Worm (Caenorhabditis elegans): ENCODE data around the gene srd-36.

srd-36 gene

ce11 chrX:13328034-13328433, 33.5 kb upstream of the srd-36 start, which contains the start of gene sir-2.2:
Gene sir-2.2, plus strand, starts transcription at chrX:13328067.
- TF ChIP-seq B0310.2 (tag; optimal IDR thresholded peaks at IDR 0.05) (no peak), tra-4 (tag; optimal IDR thresholded peaks at IDR 0.05) (no peak), hnd-1 (tag; optimal IDR thresholded peaks at IDR 0.05) (no peak), ceh-36 (tag; optimal IDR thresholded peaks at IDR 0.05) (no peak), ceh-13 (GFP tag; optimal IDR thresholded peaks at IDR 0.05) (no peak), flt-1 (GFP tag; IDR thresholded peaks at IDR 0.05) (no peak), tbx-11 (GFP tag; IDR thresholded peaks at IDR 0.05) (no peak), ama-1 (optimal IDR thresholded peaks at IDR 0.05) (no peak), scrt-1 (GFP tag; IDR thresholded peaks at IDR 0.05) (no peak), sea-1 (GFP tag; conservative IDR thresholded peaks at IDR 0.05) (no peak), tbx-37 (GFP tag; conservative IDR thresholded peaks at IDR 0.05) (no peak)

- no peak for TF ChIP-seq ceh-13 (GFP tag; optimal IDR thresholded peaks at IDR 0.05)
- TF ChIP-seq F13C5.2 (tag; optimal IDR thresholded peaks at IDR 0.05) = no peak
- TF ChIP-seq aly-1 (tag; optimal IDR thresholded peaks at IDR 0.05) = no peak
- no peak for TF ChIP-seq tbx-11 (GFP tag; IDR thresholded peaks at IDR 0.05)
- TF ChIP-seq hmg-4 (GFP tag; optimal IDR thresholded peaks at IDR 0.05) = no peak
- TF ChIP-seq hnd-1 (tag; optimal IDR thresholded peaks at IDR 0.05) = no peak
- no peak for TF ChIP-seq ets-7 (tag; optimal IDR thresholded peaks at IDR 0.05)
- no peak for TF ChIP-seq ceh-36 (tag; optimal IDR thresholded peaks at IDR 0.05)
- no peak for TF ChIP-seq B0310.2 (tag; optimal IDR thresholded peaks at IDR 0.05)
- no peak for TF ChIP-seq tra-4 (tag; optimal IDR thresholded peaks at IDR 0.05)
- no peak for TF ChIP-seq ama-1 (optimal IDR thresholded peaks at IDR 0.05)
- no peak for TF ChIP-seq hmbx-1 (tag; optimal IDR thresholded peaks at IDR 0.05)
- TF ChIP-seq tbx-37 (GFP tag; conservative IDR thresholded peaks at IDR 0.05) = no peak
- no peak for TF ChIP-seq sea-1 (GFP tag; conservative IDR thresholded peaks at IDR 0.05)
- TF ChIP-seq scrt-1 (GFP tag; IDR thresholded peaks at IDR 0.05) = no peak
- no peak for TF ChIP-seq pes-1 (GFP tag; IDR thresholded peaks at IDR 0.05)
- no peak for TF ChIP-seq flt-1 (GFP tag; IDR thresholded peaks at IDR 0.05)
These were observed 30.5 kb upstream of the srd-36 start for ce11 chrX:13325039-13325438.

ce11 chrX:13324326-13324725, 29.8 kb upstream of the srd-36 start:
- TF ChIP-seq tbx-37 (GFP tag; conservative IDR thresholded peaks at IDR 0.05) (no peak), ceh-13 (GFP tag; optimal IDR thresholded peaks at IDR 0.05) (no peak), hnd-1 (tag; optimal IDR thresholded peaks at IDR 0.05) (no peak), tbx-11 (GFP tag; IDR thresholded peaks at IDR 0.05) (no peak), F13C5.2 (tag; optimal IDR thresholded peaks at IDR 0.05) (no peak), B0310.2 (tag; optimal IDR thresholded peaks at IDR 0.05) (no peak), scrt-1 (GFP tag; IDR thresholded peaks at IDR 0.05) (no peak), ama-1 (optimal IDR thresholded peaks at IDR 0.05) (no peak), ets-7 (tag; optimal IDR thresholded peaks at IDR 0.05) (no peak), pes-1 (GFP tag; IDR thresholded peaks at IDR 0.05) (no peak), hmbx-1 (tag; optimal IDR thresholded peaks at IDR 0.05) (no peak), tra-4 (tag; optimal IDR thresholded peaks at IDR 0.05) (no peak), flt-1 (GFP tag; IDR thresholded peaks at IDR 0.05) (no peak), aly-1 (tag; optimal IDR thresholded peaks at IDR 0.05) (no peak)

- no peak for TF ChIP-seq B0310.2 (tag; optimal IDR thresholded peaks at IDR 0.05)
These were observed 29.1 kb upstream of the srd-36 start for ce11 chrX:13323697-13324096.

- TF ChIP-seq F13C5.2 (tag; optimal IDR thresholded peaks at IDR 0.05) (no peak), tbx-11 (GFP tag; IDR thresholded peaks at IDR 0.05) (no peak), hmbx-1 (tag; optimal IDR thresholded peaks at IDR 0.05) (no peak), tra-4 (tag; optimal IDR thresholded peaks at IDR 0.05) (no peak), B0310.2 (tag; optimal IDR thresholded peaks at IDR 0.05) (no peak), hnd-1 (tag; optimal IDR thresholded peaks at IDR 0.05) (no peak), scrt-1 (GFP tag; IDR thresholded peaks at IDR 0.05) (no peak), ceh-36 (tag; optimal IDR thresholded peaks at IDR 0.05) (no peak), sea-1 (GFP tag; conservative IDR thresholded peaks at IDR 0.05) (no peak), aly-1 (tag; optimal IDR thresholded peaks at IDR 0.05) (no peak), hmg-4 (GFP tag; optimal IDR thresholded peaks at IDR 0.05) (no peak), ceh-13 (GFP tag; optimal IDR thresholded peaks at IDR 0.05) (no peak), tbx-37 (GFP tag; conservative IDR thresholded peaks at IDR 0.05) (no peak), flt-1 (GFP tag; IDR thresholded peaks at IDR 0.05) (no peak), ama-1 (optimal IDR thresholded peaks at IDR 0.05) (no peak)
These were observed 28.3 kb upstream of the srd-36 start, which contains the start of gene F46G10.2 for ce11 chrX:13322886-13323285. Gene F46G10.2, plus strand, starts transcription at chrX:13322963.

- TF ChIP-seq tra-4 (tag; optimal IDR thresholded peaks at IDR 0.05) (no peak), tbx-37 (GFP tag; conservative IDR thresholded peaks at IDR 0.05) (no peak), pes-1 (GFP tag; IDR thresholded peaks at IDR 0.05) (no peak), aly-1 (tag; optimal IDR thresholded peaks at IDR 0.05) (no peak), hmbx-1 (tag; optimal IDR thresholded peaks at IDR 0.05) (no peak), scrt-1 (GFP tag; IDR thresholded peaks at IDR 0.05) (no peak), F13C5.2 (tag; optimal IDR thresholded peaks at IDR 0.05) (no peak), flt-1 (GFP tag; IDR thresholded peaks at IDR 0.05) (no peak)
These were observed 26.0 kb upstream of the srd-36 start for ce11 chrX:13320575-13320974.

ce11 chrX:13318316-13318715, 23.7 kb upstream of the srd-36 start:
- TF ChIP-seq tra-4 (tag; optimal IDR thresholded peaks at IDR 0.05) (no peak), hnd-1 (tag; optimal IDR thresholded peaks at IDR 0.05) (no peak), F13C5.2 (tag; optimal IDR thresholded peaks at IDR 0.05) (no peak), aly-1 (tag; optimal IDR thresholded peaks at IDR 0.05) (no peak)

- TF ChIP-seq pes-1 (GFP tag; IDR thresholded peaks at IDR 0.05) (no peak), ceh-36 (tag; optimal IDR thresholded peaks at IDR 0.05) (no peak), tbx-37 (GFP tag; conservative IDR thresholded peaks at IDR 0.05) (no peak), tbx-11 (GFP tag; IDR thresholded peaks at IDR 0.05) (no peak), flt-1 (GFP tag; IDR thresholded peaks at IDR 0.05) (no peak), sea-1 (GFP tag; conservative IDR thresholded peaks at IDR 0.05) (no peak), scrt-1 (GFP tag; IDR thresholded peaks at IDR 0.05) (no peak), F13C5.2 (tag; optimal IDR thresholded peaks at IDR 0.05) (no peak), ama-1 (optimal IDR thresholded peaks at IDR 0.05) (no peak), aly-1 (tag; optimal IDR thresholded peaks at IDR 0.05) (no peak), hnd-1 (tag; optimal IDR thresholded peaks at IDR 0.05) (no peak), ets-7 (tag; optimal IDR thresholded peaks at IDR 0.05) (no peak), B0310.2 (tag; optimal IDR thresholded peaks at IDR 0.05) (no peak), hmg-4 (GFP tag; optimal IDR thresholded peaks at IDR 0.05) (no peak), tra-4 (tag; optimal IDR thresholded peaks at IDR 0.05) (no peak), hmbx-1 (tag; optimal IDR thresholded peaks at IDR 0.05) (no peak), ceh-13 (GFP tag; optimal IDR thresholded peaks at IDR 0.05) (no peak)
These were observed 23.0 kb upstream of the srd-36 start for ce11 chrX:13317532-13317931.
